Worm (Caenorhabditis elegans) whole organism, young adult: ENCODE results near the gene trpp-6.

Experiments used
- F49E8.2 ChIP-seq: sonication (generic microtip); optimal IDR thresholded peaks from 3 replicates; lab custom pipeline; 2017; ENCODE audit warnings: missing genetic modification characterization, mild to moderate bottlenecking, missing compliant biosample characterization, antibody characterized with exemption, moderate library complexity; ENCODE audit not compliant: insufficient read depth
- T26A5.8 ChIP-seq: sonication (generic microtip); optimal IDR thresholded peaks from 2 replicates; lab custom pipeline; 2016; ENCODE audit warnings: missing genetic modification characterization, missing compliant biosample characterization
- Y53F4B.3 ChIP-seq: fragments of 200-800 bp; sonication (Bioruptor generic); IDR thresholded peaks from 2 replicates; pipeline ENCODE4 v1.3.6; 2022; ENCODE audit warnings: missing genetic modification reagents, missing genetic modification characterization, missing compliant biosample characterization
- Y79H2A.3 ChIP-seq: fragments of 200-800 bp; sonication (Bioruptor generic); conservative IDR thresholded peaks from 2 replicates; pipeline ENCODE4 v1.3.6; 2022; ENCODE audit warnings: missing genetic modification reagents, missing genetic modification characterization, missing compliant biosample characterization
- ama-1 ChIP-seq, 3 experiments: fragments of 150-350 bp in 1 of 3; sonication (generic microtip) in 2 of 3; optimal IDR thresholded peaks; 2 replicates each; lab custom pipeline; 2014 to 2018; ENCODE audit warnings: missing biosample characterization in 2 of 3, missing genetic modification characterization in 2 of 3, missing genetic modification reagents in 2 of 3
- dpl-1 ChIP-seq: fragments of 150-350 bp; optimal IDR thresholded peaks from 2 replicates; lab custom pipeline; 2014; ENCODE audit warnings: missing biosample characterization, missing genetic modification reagents, missing genetic modification characterization
- fkh-3 ChIP-seq: sonication (generic microtip); optimal IDR thresholded peaks from 2 replicates; lab custom pipeline; 2016; ENCODE audit warnings: mild to moderate bottlenecking, missing genetic modification characterization, missing compliant biosample characterization
- madf-3 ChIP-seq: fragments of 200-800 bp; sonication (Bioruptor generic); IDR thresholded peaks from 2 replicates; pipeline ENCODE4 v1.3.6; 2022; ENCODE audit warnings: missing genetic modification reagents, missing genetic modification characterization, missing compliant biosample characterization
- pha-4 ChIP-seq: fragments of 150-350 bp; sonication (generic microtip); optimal IDR thresholded peaks from 2 replicates; lab custom pipeline; 2014; ENCODE audit warnings: missing biosample characterization, missing genetic modification reagents, missing genetic modification characterization
- sea-2 ChIP-seq: fragments of 200-800 bp; sonication (Bioruptor generic); IDR thresholded peaks from 2 replicates; pipeline ENCODE4 v1.3.6; 2022; ENCODE audit warnings: missing genetic modification characterization, missing compliant biosample characterization
- snpc-1.3 ChIP-seq: sonication (generic microtip); optimal IDR thresholded peaks from 2 replicates; lab custom pipeline; 2017; ENCODE audit warnings: missing genetic modification characterization, mild to moderate bottlenecking, missing compliant biosample characterization, antibody characterized with exemption, moderate library complexity, missing genotype, missing genetic modification reagents; ENCODE audit not compliant: insufficient read depth
- snpc-3.4 ChIP-seq: sonication (generic microtip); optimal IDR thresholded peaks from 2 replicates; lab custom pipeline; 2017; ENCODE audit warnings: missing genetic modification characterization, mild to moderate bottlenecking, missing compliant biosample characterization, antibody characterized with exemption, moderate library complexity, missing genotype, missing genetic modification reagents
- unc-62 ChIP-seq: fragments of 150-350 bp; optimal IDR thresholded peaks from 2 replicates; lab custom pipeline; 2014; ENCODE audit warnings: missing biosample characterization, missing genetic modification reagents, missing genetic modification characterization
- ztf-25 ChIP-seq: fragments of 200-800 bp; sonication (Bioruptor generic); IDR thresholded peaks from 2 replicates; pipeline ENCODE4 v1.3.6; 2022; ENCODE audit warnings: missing genetic modification reagents, missing genetic modification characterization, missing compliant biosample characterization

DNA sequence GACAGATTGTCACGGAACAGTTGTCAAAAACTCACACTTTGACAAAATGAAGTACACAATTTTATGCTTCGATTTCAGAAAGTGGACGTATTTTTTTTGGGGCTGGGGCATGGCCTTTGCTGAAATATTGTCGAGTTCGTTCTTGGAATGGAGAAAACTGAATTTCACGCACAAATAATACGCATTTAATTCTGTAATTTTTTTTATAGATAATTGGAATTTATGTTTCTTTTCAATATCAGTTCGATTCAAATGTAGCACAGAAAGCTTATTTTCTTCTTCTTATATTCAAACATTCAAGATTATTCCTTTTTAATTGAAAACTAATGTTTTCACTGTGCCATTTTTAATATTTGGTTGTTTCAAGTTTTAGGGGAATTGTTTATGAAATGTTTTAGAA, 31.3 kb upstream of the trpp-6 start, which contains the start of gene T07C12.10:
- TF ChIP-seq snpc-1.3 (no peak), T26A5.8 (tag; lab: Kevin White, UChicago) (no peak), unc-62 (GFP tag; lab: Kevin White, UChicago) (no peak), madf-3 (GFP tag; lab: Robert Waterston, UW) (no peak), F49E8.2 (no peak), ama-1 (optimal IDR thresholded peaks at IDR 0.05; lab: Kevin White, UChicago) (no peak), ama-1 (GFP tag; optimal IDR thresholded peaks at IDR 0.05; lab: Kevin White, UChicago) (no peak), ztf-25 (GFP tag; lab: Robert Waterston, UW) (no peak), snpc-3.4 (no peak), pha-4 (tag; lab: Kevin White, UChicago) (no peak), Y53F4B.3 (GFP tag; lab: Robert Waterston, UW) (no peak), fkh-3 (tag; lab: Kevin White, UChicago) (no peak), Y79H2A.3 (GFP tag; lab: Robert Waterston, UW) (no peak), dpl-1 (GFP tag; lab: Kevin White, UChicago) (no peak), sea-2 (no peak)
